ENCODE assay signal across 7 worm cellular contexts in genomic region chrIII:4505726-4506125, ce11.
TF ChIP-seq lines count a peak whose summit lies in the region.

No protein-coding gene starts in this region.

TF ChIP-seq in whole organism, L1 larva, 84 proteins besides CTCF, POLR2A, EP300 and RAD21 (continues in another document):
- TF ChIP-seq isw-1 (GFP tag; IDR thresholded peaks at IDR 0.05; lab: Robert Waterston, UW), result no peak
- TF ChIP-seq fkh-8 (tag; optimal IDR thresholded peaks at IDR 0.05; lab: Kevin White, UChicago), result peak; percentile 64
- peak; percentile 26 for TF ChIP-seq nhr-71 (tag; optimal IDR thresholded peaks at IDR 0.05; lab: Kevin White, UChicago)
- TF ChIP-seq pqm-1 (tag; optimal IDR thresholded peaks at IDR 0.05; lab: Kevin White, UChicago), result no peak
- peak; percentile 12 for TF ChIP-seq fkh-4 (tag; optimal IDR thresholded peaks at IDR 0.05; lab: Kevin White, UChicago; ENCODE audit: borderline replicate concordance)
- no peak for TF ChIP-seq nhr-84 (tag; optimal IDR thresholded peaks at IDR 0.05; lab: Kevin White, UChicago)
- no peak for TF ChIP-seq lir-3 (tag; optimal IDR thresholded peaks at IDR 0.05; lab: Kevin White, UChicago; ENCODE audit: poor library complexity)
- TF ChIP-seq nhr-237 (tag; optimal IDR thresholded peaks at IDR 0.05; lab: Kevin White, UChicago), result peak; percentile 1
- TF ChIP-seq ces-1 (GFP tag; optimal IDR thresholded peaks at IDR 0.05; lab: Kevin White, UChicago), result peak; percentile 36
- no peak for TF ChIP-seq nhr-90 (tag; optimal IDR thresholded peaks at IDR 0.05; lab: Kevin White, UChicago; ENCODE audit: poor library complexity)
- no peak for TF ChIP-seq pax-3 (tag; optimal IDR thresholded peaks at IDR 0.05; lab: Kevin White, UChicago)
- TF ChIP-seq dpl-1 (GFP tag; optimal IDR thresholded peaks at IDR 0.05; lab: Kevin White, UChicago), result peak in 1 of 3 experiments; percentile 0

TF ChIP-seq in whole organism, L2 larva, 48 proteins besides CTCF, POLR2A, EP300 and RAD21 (continues in another document):
- TF ChIP-seq lsy-2 (tag; optimal IDR thresholded peaks at IDR 0.05; lab: Kevin White, UChicago), result peak; percentile 29 to 58
- TF ChIP-seq ztf-4 (tag; optimal IDR thresholded peaks at IDR 0.05; lab: Kevin White, UChicago), result peak; percentile 1
- no peak for TF ChIP-seq nhr-6 (tag; optimal IDR thresholded peaks at IDR 0.05; lab: Kevin White, UChicago)
- TF ChIP-seq C34F6.9 (tag; optimal IDR thresholded peaks at IDR 0.05; lab: Kevin White, UChicago), result peak; percentile 22
- TF ChIP-seq unc-39 (tag; optimal IDR thresholded peaks at IDR 0.05; lab: Kevin White, UChicago), result peak; percentile 42
- TF ChIP-seq sma-9 (GFP tag; optimal IDR thresholded peaks at IDR 0.05; lab: Kevin White, UChicago), result no peak
- TF ChIP-seq sma-9 (tag; optimal IDR thresholded peaks at IDR 0.05; lab: Kevin White, UChicago), result no peak
- TF ChIP-seq zag-1 (tag; optimal IDR thresholded peaks at IDR 0.05; lab: Kevin White, UChicago), result peak; percentile 45
- no peak for TF ChIP-seq ceh-16 (tag; optimal IDR thresholded peaks at IDR 0.05; lab: Kevin White, UChicago)
- no peak for TF ChIP-seq mdl-1 (tag; optimal IDR thresholded peaks at IDR 0.05; lab: Kevin White, UChicago)
- TF ChIP-seq alr-1 (tag; optimal IDR thresholded peaks at IDR 0.05; lab: Kevin White, UChicago), result peak; percentile 23
- TF ChIP-seq sma-3 (GFP tag; optimal IDR thresholded peaks at IDR 0.05; lab: Kevin White, UChicago), result no peak
- peak; percentile 72 for TF ChIP-seq nhr-129 (tag; optimal IDR thresholded peaks at IDR 0.05; lab: Kevin White, UChicago)
- TF ChIP-seq sem-4 (tag; optimal IDR thresholded peaks at IDR 0.05; lab: Kevin White, UChicago), result peak; percentile 59

TF ChIP-seq in whole organism, L3 larva, 47 proteins besides CTCF, POLR2A, EP300 and RAD21:
- TF ChIP-seq R02D3.7 (tag; optimal IDR thresholded peaks at IDR 0.05; lab: Kevin White, UChicago) (no peak), ama-1 (optimal IDR thresholded peaks at IDR 0.05; lab: Kevin White, UChicago) (peak; percentile 51), fkh-10 (GFP tag; optimal IDR thresholded peaks at IDR 0.05; lab: Kevin White, UChicago) (peak; percentile 50), lin-15B (tag; optimal IDR thresholded peaks at IDR 0.05; lab: Kevin White, UChicago) (no peak), lin-39 (tag; optimal IDR thresholded peaks at IDR 0.05; lab: Kevin White, UChicago) (peak; percentile 7), hmg-11 (tag; optimal IDR thresholded peaks at IDR 0.05; lab: Kevin White, UChicago) (peak; percentile 47), nfya-1 (tag; optimal IDR thresholded peaks at IDR 0.05; lab: Kevin White, UChicago; ENCODE audit: insufficient read depth) (peak; percentile 55)

TF ChIP-seq in whole organism, L4 larva, 104 proteins besides CTCF, POLR2A, EP300 and RAD21 (continues in another document):
- peak in 1 of 2 experiments; percentile 53 for TF ChIP-seq lsy-2 (tag; optimal IDR thresholded peaks at IDR 0.05; lab: Kevin White, UChicago)
- TF ChIP-seq lir-3 (tag; optimal IDR thresholded peaks at IDR 0.05; lab: Kevin White, UChicago), result no peak
- no peak for TF ChIP-seq nhr-10 (tag; optimal IDR thresholded peaks at IDR 0.05; lab: Kevin White, UChicago)
- TF ChIP-seq egl-43 (GFP tag; IDR thresholded peaks at IDR 0.05; lab: Robert Waterston, UW), result peak; percentile 66
- no peak for TF ChIP-seq ztf-11 (tag; optimal IDR thresholded peaks at IDR 0.05; lab: Kevin White, UChicago)
- no peak for TF ChIP-seq ama-1 (optimal IDR thresholded peaks at IDR 0.05; lab: Kevin White, UChicago)
- TF ChIP-seq madf-9 (GFP tag; conservative IDR thresholded peaks at IDR 0.05; lab: Robert Waterston, UW), result no peak
- TF ChIP-seq dve-1 (tag; optimal IDR thresholded peaks at IDR 0.05; lab: Kevin White, UChicago; ENCODE audit: insufficient read depth), result no peak
- TF ChIP-seq nhr-111 (GFP tag; optimal IDR thresholded peaks at IDR 0.05; lab: Kevin White, UChicago), result no peak
- TF ChIP-seq nhr-76 (tag; optimal IDR thresholded peaks at IDR 0.05; lab: Kevin White, UChicago), result no peak
- peak in 1 of 2 experiments; percentile 20 for TF ChIP-seq unc-62 (GFP tag; optimal IDR thresholded peaks at IDR 0.05 in 1 of 2; lab: Kevin White, UChicago)
- TF ChIP-seq unc-62 (tag; optimal IDR thresholded peaks at IDR 0.05; lab: Kevin White, UChicago), result no peak
- TF ChIP-seq F37D6.2 (tag; optimal IDR thresholded peaks at IDR 0.05; lab: Kevin White, UChicago), result no peak
- no peak for TF ChIP-seq zag-1 (tag; optimal IDR thresholded peaks at IDR 0.05; lab: Kevin White, UChicago)
- no peak for TF ChIP-seq daf-12 (tag; optimal IDR thresholded peaks at IDR 0.05; lab: Kevin White, UChicago)
- TF ChIP-seq nhr-77 (tag; optimal IDR thresholded peaks at IDR 0.05; lab: Kevin White, UChicago), result no peak

TF ChIP-seq in whole organism, late embryonic, 69 proteins besides CTCF, POLR2A, EP300 and RAD21:
- TF ChIP-seq ceh-14 (tag; optimal IDR thresholded peaks at IDR 0.05; lab: Kevin White, UChicago) (peak; percentile 54), pros-1 (tag; optimal IDR thresholded peaks at IDR 0.05; lab: Kevin White, UChicago) (peak; percentile 28), unc-42 (tag; optimal IDR thresholded peaks at IDR 0.05; lab: Kevin White, UChicago) (peak; percentile 96), unc-3 (GFP tag; conservative IDR thresholded peaks at IDR 0.05; lab: Robert Waterston, UW) (no peak), unc-3 (tag; optimal IDR thresholded peaks at IDR 0.05; lab: Kevin White, UChicago) (no peak), lim-6 (tag; optimal IDR thresholded peaks at IDR 0.05; lab: Kevin White, UChicago) (peak; percentile 4), ceh-31 (tag; optimal IDR thresholded peaks at IDR 0.05; lab: Kevin White, UChicago) (peak; percentile 69), K02D7.2 (tag; optimal IDR thresholded peaks at IDR 0.05; lab: Kevin White, UChicago) (peak; percentile 12), ref-2 (tag; optimal IDR thresholded peaks at IDR 0.05; lab: Kevin White, UChicago) (no peak), rnt-1 (tag; optimal IDR thresholded peaks at IDR 0.05; lab: Kevin White, UChicago) (no peak)

TF ChIP-seq in whole organism, mixed stage, embryonic, 35 proteins besides CTCF, POLR2A, EP300 and RAD21:
- TF ChIP-seq mls-2 (tag; optimal IDR thresholded peaks at IDR 0.05; lab: Kevin White, UChicago) (peak; percentile 58), M03D4.4 (tag; optimal IDR thresholded peaks at IDR 0.05; lab: Kevin White, UChicago) (peak; percentile 20), elt-1 (tag; optimal IDR thresholded peaks at IDR 0.05; lab: Kevin White, UChicago; ENCODE audit: borderline replicate concordance, insufficient read depth) (no peak), ces-1 (GFP tag; optimal IDR thresholded peaks at IDR 0.05; lab: Kevin White, UChicago) (peak; percentile 97)

TF ChIP-seq in whole organism, young adult, 124 proteins besides CTCF, POLR2A, EP300 and RAD21:
- TF ChIP-seq tlf-1 (GFP tag; optimal IDR thresholded peaks at IDR 0.05; lab: Kevin White, UChicago) (peak; percentile 25), bed-2 (GFP tag; IDR thresholded peaks at IDR 0.05; lab: Robert Waterston, UW) (no peak), ceh-79 (tag; optimal IDR thresholded peaks at IDR 0.05; lab: Kevin White, UChicago) (no peak), ztf-25 (GFP tag; IDR thresholded peaks at IDR 0.05; lab: Robert Waterston, UW) (no peak), cebp-1 (GFP tag; IDR thresholded peaks at IDR 0.05; lab: Robert Waterston, UW) (no peak), cebp-1 (tag; optimal IDR thresholded peaks at IDR 0.05; lab: Kevin White, UChicago) (peak; percentile 46), let-526 (GFP tag; IDR thresholded peaks at IDR 0.05; lab: Robert Waterston, UW) (no peak), ceh-27 (GFP tag; optimal IDR thresholded peaks at IDR 0.05; lab: Kevin White, UChicago) (peak; percentile 61), pha-4 (tag; optimal IDR thresholded peaks at IDR 0.05; lab: Kevin White, UChicago) (no peak), B0019.2 (GFP tag; conservative IDR thresholded peaks at IDR 0.05; lab: Robert Waterston, UW) (no peak), F23B12.7 (tag; optimal IDR thresholded peaks at IDR 0.05; lab: Kevin White, UChicago; ENCODE audit: insufficient read depth) (no peak), aptf-3 (GFP tag; IDR thresholded peaks at IDR 0.05; lab: Robert Waterston, UW) (no peak), F57A8.1 (GFP tag; optimal IDR thresholded peaks at IDR 0.05; lab: Kevin White, UChicago) (no peak), gei-17 (GFP tag; optimal IDR thresholded peaks at IDR 0.05; lab: Kevin White, UChicago) (no peak)
TF ChIP-seq in whole organism, young adult: peak in this region for 3.
